Fruit fly (Drosophila melanogaster) whole organism, embryonic: ENCODE measurements around the gene CG7276.

Source experiments
- ATbp ChIP-seq: fragments of 200-800 bp; sonication (Bioruptor generic); optimal IDR thresholded peaks from 2 replicates; lab custom pipeline; 2017; ENCODE audit warnings: missing biosample characterization, mild to moderate bottlenecking, missing genetic modification characterization, missing genetic modification reagents
- Asciz ChIP-seq: fragments of 200-800 bp; sonication (Bioruptor generic); optimal IDR thresholded peaks from 2 replicates; lab custom pipeline; 2017; ENCODE audit warnings: missing biosample characterization, mild to moderate bottlenecking, missing genetic modification characterization, missing genetic modification reagents
- Atf-2 ChIP-seq: fragments of 200-800 bp; sonication (Bioruptor generic); optimal IDR thresholded peaks from 2 replicates; lab custom pipeline; 2016; ENCODE audit warnings: missing biosample characterization, missing genetic modification characterization
- Bdp1 ChIP-seq: fragments of 200-800 bp; sonication (Bioruptor generic); optimal IDR thresholded peaks from 3 replicates; lab custom pipeline; 2016; ENCODE audit warnings: missing biosample characterization, missing genetic modification characterization
- Bgb ChIP-seq: fragments of 200-800 bp; sonication (Bioruptor generic); IDR thresholded peaks from 2 replicates; pipeline ENCODE4 v1.3.6; 2022; ENCODE audit warnings: missing biosample characterization, missing genetic modification characterization; ENCODE audit not compliant: partially characterized antibody
- CG10565 ChIP-seq: fragments of 200-800 bp; sonication (Bioruptor generic); optimal IDR thresholded peaks from 3 replicates; lab custom pipeline; 2016; ENCODE audit warnings: missing biosample characterization, mild to moderate bottlenecking, missing genetic modification characterization
- CG11085 ChIP-seq: fragments of 200-800 bp; sonication (Bioruptor generic); IDR thresholded peaks from 2 replicates; pipeline ENCODE4 v1.3.6; 2022; ENCODE audit warnings: missing biosample characterization, missing genetic modification characterization
- CG11093 ChIP-seq: fragments of 200-800 bp; sonication (Bioruptor generic); IDR thresholded peaks from 3 replicates; pipeline ENCODE4 v1.3.6; 2022; ENCODE audit warnings: missing biosample characterization, missing genetic modification characterization
- CG12104 ChIP-seq: fragments of 200-800 bp; sonication (Bioruptor generic); optimal IDR thresholded peaks from 3 replicates; lab custom pipeline; 2016; ENCODE audit warnings: missing biosample characterization, missing genetic modification characterization
- CG12219 ChIP-seq: fragments of 200-800 bp; sonication (Bioruptor generic); optimal IDR thresholded peaks from 3 replicates; lab custom pipeline; 2018; ENCODE audit warnings: missing biosample characterization, mild to moderate bottlenecking, missing genetic modification characterization
- CG14441 ChIP-seq: fragments of 200-800 bp; sonication (Bioruptor generic); IDR thresholded peaks from 2 replicates; pipeline ENCODE4 v1.3.6; 2022; ENCODE audit warnings: missing biosample characterization, missing genetic modification characterization
- CG15011 ChIP-seq: fragments of 200-800 bp; sonication (Bioruptor generic); optimal IDR thresholded peaks from 3 replicates; lab custom pipeline; 2018; ENCODE audit warnings: missing biosample characterization, mild to moderate bottlenecking, missing genetic modification characterization
- CG15601 ChIP-seq: fragments of 200-800 bp; sonication (Bioruptor generic); optimal IDR thresholded peaks from 3 replicates; lab custom pipeline; 2019; ENCODE audit warnings: missing biosample characterization, mild to moderate bottlenecking, missing genetic modification characterization, moderate library complexity
- CG1647 ChIP-seq: fragments of 200-800 bp; sonication (Bioruptor generic); optimal IDR thresholded peaks from 3 replicates; lab custom pipeline; 2016; ENCODE audit warnings: missing biosample characterization, missing genetic modification characterization
- CG16815 ChIP-seq: fragments of 200-800 bp; sonication (Bioruptor generic); optimal IDR thresholded peaks from 3 replicates; lab custom pipeline; 2017; ENCODE audit warnings: missing biosample characterization, mild to moderate bottlenecking, missing genetic modification characterization
- CG30431 ChIP-seq: fragments of 200-800 bp; sonication (Bioruptor generic); optimal IDR thresholded peaks from 2 replicates; lab custom pipeline; 2017; ENCODE audit warnings: missing biosample characterization, missing genetic modification characterization
- CG5180 ChIP-seq: fragments of 200-800 bp; sonication (Bioruptor generic); optimal IDR thresholded peaks from 3 replicates; lab custom pipeline; 2017; ENCODE audit warnings: missing biosample characterization, missing genetic modification characterization, mild to moderate bottlenecking, moderate library complexity, missing genetic modification reagents
- CG6813 ChIP-seq: fragments of 200-800 bp; sonication (Bioruptor generic); optimal IDR thresholded peaks from 2 replicates; lab custom pipeline; 2017; ENCODE audit warnings: missing biosample characterization, missing genetic modification characterization, mild to moderate bottlenecking, moderate library complexity, missing genetic modification reagents
- CG7786 ChIP-seq: fragments of 200-800 bp; sonication (Bioruptor generic); optimal IDR thresholded peaks from 2 replicates; lab custom pipeline; 2016; ENCODE audit warnings: missing biosample characterization, missing genetic modification characterization
- CG8281 ChIP-seq: fragments of 200-800 bp; sonication (Bioruptor generic); optimal IDR thresholded peaks from 2 replicates; lab custom pipeline; 2018; ENCODE audit warnings: missing biosample characterization, mild to moderate bottlenecking, missing genetic modification characterization, moderate library complexity
- CG8765 ChIP-seq: fragments of 200-800 bp; sonication (Bioruptor generic); IDR thresholded peaks from 2 replicates; pipeline ENCODE4 v1.3.6; 2022; ENCODE audit warnings: missing biosample characterization, missing genetic modification characterization
- D19A ChIP-seq: fragments of 200-800 bp; optimal IDR thresholded peaks from 3 replicates; lab custom pipeline; 2019; ENCODE audit warnings: missing biosample characterization, mild to moderate bottlenecking, missing genetic modification characterization, moderate library complexity
- D19B ChIP-seq: fragments of 200-800 bp; sonication (Bioruptor generic); optimal IDR thresholded peaks from 2 replicates; lab custom pipeline; 2017; ENCODE audit warnings: missing biosample characterization, mild to moderate bottlenecking, missing genetic modification characterization
- Deaf1 ChIP-seq: fragments of 200-800 bp; optimal IDR thresholded peaks from 3 replicates; lab custom pipeline; 2019; ENCODE audit warnings: missing biosample characterization, mild to moderate bottlenecking, missing genetic modification characterization, moderate library complexity
- Dek ChIP-seq: fragments of 200-800 bp; sonication (Bioruptor generic); optimal IDR thresholded peaks from 3 replicates; lab custom pipeline; 2019; ENCODE audit warnings: missing biosample characterization, mild to moderate bottlenecking, missing genetic modification characterization, moderate library complexity
- E2f1 ChIP-seq: fragments of 200-800 bp; sonication (Bioruptor generic); IDR thresholded peaks from 2 replicates; pipeline ENCODE4 v1.3.6; 2022; ENCODE audit warnings: missing biosample characterization, missing genetic modification characterization
- HHEX ChIP-seq: fragments of 200-800 bp; sonication (Bioruptor generic); optimal IDR thresholded peaks from 3 replicates; lab custom pipeline; 2017; ENCODE audit warnings: missing biosample characterization, mild to moderate bottlenecking, missing genetic modification characterization, missing genetic modification reagents
- Hr78 ChIP-seq, 2 experiments: fragments of 200-800 bp in 1 of 2; fragments of >200 bp in 1 of 2; sonication (Bioruptor generic) in 1 of 2; optimal IDR thresholded peaks; 2 replicates each; lab custom pipeline; 2017 to 2019; ENCODE audit warnings: missing biosample characterization in 2 of 2, missing genetic modification characterization in 2 of 2, mild to moderate bottlenecking in 1 of 2, moderate library complexity in 1 of 2
- Meics ChIP-seq: fragments of 200-800 bp; sonication (Bioruptor generic); optimal IDR thresholded peaks from 2 replicates; lab custom pipeline; 2017; ENCODE audit warnings: missing biosample characterization, mild to moderate bottlenecking, missing genetic modification characterization
- NfI ChIP-seq: fragments of 200-800 bp; sonication (Bioruptor generic); optimal IDR thresholded peaks from 3 replicates; lab custom pipeline; 2018; ENCODE audit warnings: missing biosample characterization, mild to moderate bottlenecking, missing genetic modification characterization, moderate library complexity
- Optix ChIP-seq: fragments of 200-800 bp; sonication (Bioruptor generic); IDR thresholded peaks from 3 replicates; pipeline ENCODE4 v1.3.6; 2022; ENCODE audit warnings: missing biosample characterization, missing genetic modification characterization
- Rfx ChIP-seq: fragments of 200-800 bp; sonication (Bioruptor generic); IDR thresholded peaks from 2 replicates; pipeline ENCODE4 v1.3.6; 2022; ENCODE audit warnings: missing biosample characterization, missing genetic modification characterization
- Xrp1 ChIP-seq: fragments of 200-800 bp; sonication (Bioruptor generic); IDR thresholded peaks from 2 replicates; pipeline ENCODE4 v1.3.6; 2022; ENCODE audit warnings: missing biosample characterization, missing genetic modification characterization
- az2 ChIP-seq: fragments of 200-800 bp; sonication (Bioruptor generic); optimal IDR thresholded peaks from 3 replicates; lab custom pipeline; 2016; ENCODE audit warnings: missing biosample characterization, missing genetic modification characterization
- crol ChIP-seq: fragments of 200-800 bp; sonication (Bioruptor generic); IDR thresholded peaks from 2 replicates; pipeline ENCODE4 v1.3.6; 2022; ENCODE audit warnings: missing biosample characterization, missing genetic modification characterization
- cwo ChIP-seq: fragments of 200-800 bp; sonication (Bioruptor generic); optimal IDR thresholded peaks from 3 replicates; lab custom pipeline; 2017; ENCODE audit warnings: missing biosample characterization, missing genetic modification characterization, mild to moderate bottlenecking, moderate library complexity, missing genetic modification reagents
- dati ChIP-seq: fragments of 200-800 bp; sonication (Bioruptor generic); IDR thresholded peaks from 2 replicates; pipeline ENCODE4 v1.3.6; 2022; ENCODE audit warnings: missing biosample characterization, missing genetic modification characterization
- ems ChIP-seq: fragments of 200-800 bp; sonication (Bioruptor generic); optimal IDR thresholded peaks from 3 replicates; lab custom pipeline; 2016; ENCODE audit warnings: missing biosample characterization, missing genetic modification characterization
- inv ChIP-seq: fragments of 200-800 bp; sonication (Bioruptor generic); IDR thresholded peaks from 2 replicates; pipeline ENCODE4 v1.3.6; 2022; ENCODE audit warnings: missing biosample characterization, missing genetic modification characterization; ENCODE audit not compliant: partially characterized antibody
- kah ChIP-seq: fragments of 200-800 bp; sonication (Bioruptor generic); optimal IDR thresholded peaks from 2 replicates; lab custom pipeline; 2018; ENCODE audit warnings: missing biosample characterization, mild to moderate bottlenecking, missing genetic modification characterization
- mam ChIP-seq: fragments of 200-800 bp; sonication (Bioruptor generic); optimal IDR thresholded peaks from 3 replicates; lab custom pipeline; 2016; ENCODE audit warnings: missing biosample characterization, missing genetic modification characterization
- org-1 ChIP-seq: fragments of 200-800 bp; sonication (Bioruptor generic); optimal IDR thresholded peaks from 2 replicates; lab custom pipeline; 2017; ENCODE audit warnings: missing biosample characterization, missing genetic modification characterization
- pfk ChIP-seq: fragments of 200-800 bp; sonication (Bioruptor generic); optimal IDR thresholded peaks from 2 replicates; lab custom pipeline; 2018; ENCODE audit warnings: missing biosample characterization, mild to moderate bottlenecking, missing genetic modification characterization, moderate library complexity
- pnt ChIP-seq: fragments of 200-800 bp; sonication (Bioruptor generic); optimal IDR thresholded peaks from 3 replicates; lab custom pipeline; 2016; ENCODE audit warnings: missing biosample characterization, missing genetic modification characterization
- slbo ChIP-seq: fragments of 200-800 bp; sonication (Bioruptor generic); IDR thresholded peaks from 2 replicates; pipeline ENCODE4 v1.3.6; 2022; ENCODE audit warnings: missing biosample characterization, missing genetic modification characterization
- sob ChIP-seq: fragments of 200-800 bp; sonication (Bioruptor generic); IDR thresholded peaks from 2 replicates; pipeline ENCODE4 v1.3.6; 2022; ENCODE audit warnings: missing biosample characterization, missing genetic modification characterization
- ssp ChIP-seq: fragments of 200-800 bp; sonication (Bioruptor generic); IDR thresholded peaks from 2 replicates; pipeline ENCODE4 v1.3.6; 2022; ENCODE audit warnings: missing biosample characterization, missing genetic modification characterization
- tio ChIP-seq: fragments of 200-800 bp; sonication (Bioruptor generic); optimal IDR thresholded peaks from 2 replicates; lab custom pipeline; 2017; ENCODE audit warnings: missing biosample characterization, missing genetic modification characterization, inconsistent platforms
- usp ChIP-seq: fragments of >200 bp; optimal IDR thresholded peaks from 2 replicates; lab custom pipeline; 2017; ENCODE audit warnings: missing biosample characterization, missing genetic modification characterization

CG7276 gene

dm6 chr3L:15537916-15538581 is 40.0 kb downstream of the CG7276 start (continued):
- TF ChIP-seq ems (GFP tag; lab: Kevin White, UChicago) (peak; percentile 21), Hr78 (GFP tag; optimal IDR thresholded peaks at IDR 0.05; lab: Kevin White, UChicago) (peak in 1 of 2 experiments; percentile 35), HHEX (GFP tag; lab: Kevin White, UChicago) (peak; percentile 63), Bdp1 (GFP tag; lab: Kevin White, UChicago) (peak; percentile 24), CG14441 (GFP tag; lab: Robert Waterston, UW) (0 out of 2 replicates have a peak, but pooled peaks have one; percentile 41), CG11085 (GFP tag; lab: Robert Waterston, UW) (no peak), E2f1 (no peak; the same call in 1 of the 2 replicates), Atf-2 (GFP tag; lab: Kevin White, UChicago) (peak; percentile 33), inv (GFP tag; lab: Robert Waterston, UW) (no peak), CG8765 (GFP tag; lab: Robert Waterston, UW) (no peak), CG6813 (peak; percentile 24), Dek (tag; lab: Kevin White, UChicago) (peak; percentile 43), dati (no peak), ssp (peak; percentile 19; the same call in 1 of the 2 replicates), ATbp (GFP tag; lab: Kevin White, UChicago) (peak; percentile 54), az2 (GFP tag; lab: Kevin White, UChicago) (peak; percentile 68), CG1647 (peak; percentile 19), Optix (GFP tag; lab: Robert Waterston, UW) (no peak), Xrp1 (GFP tag; lab: Robert Waterston, UW) (peak; percentile 65), sob (peak; percentile 52; the same call in 1 of the 2 replicates), CG11093 (GFP tag; lab: Robert Waterston, UW) (0 out of 3 replicates have a peak, but pooled peaks have one; percentile 43), CG15011 (peak; percentile 55), Deaf1 (tag; lab: Kevin White, UChicago) (peak; percentile 31), org-1 (peak; percentile 66), cwo (peak; percentile 63), usp (no peak), crol (GFP tag; lab: Robert Waterston, UW) (no peak), kah (GFP tag; lab: Kevin White, UChicago) (peak; percentile 41), pfk (no peak), tio (GFP tag; lab: Kevin White, UChicago) (peak; percentile 68), CG12104 (GFP tag; lab: Kevin White, UChicago) (peak; percentile 58), Meics (GFP tag; lab: Kevin White, UChicago) (peak; percentile 66), slbo (GFP tag; lab: Robert Waterston, UW) (peak; percentile 57; the same call in 1 of the 2 replicates), CG10565 (no peak), CG5180 (peak; percentile 55), CG30431 (GFP tag; lab: Kevin White, UChicago) (peak; percentile 29), Rfx (GFP tag; lab: Robert Waterston, UW) (peak; percentile 59), CG15601 (tag; lab: Kevin White, UChicago) (peak; percentile 63), CG12219 (GFP tag; lab: Kevin White, UChicago) (peak; percentile 0), mam (GFP tag; lab: Kevin White, UChicago) (peak; percentile 45), D19B (peak; percentile 4), CG7786 (GFP tag; lab: Kevin White, UChicago) (no peak), NfI (GFP tag; lab: Kevin White, UChicago) (peak; percentile 32), pnt (GFP tag; lab: Kevin White, UChicago) (peak; percentile 2), D19A (tag; lab: Kevin White, UChicago) (peak; percentile 58), CG8281 (tag; lab: Kevin White, UChicago) (peak; percentile 49), CG16815 (GFP tag; lab: Kevin White, UChicago) (peak; percentile 52), Asciz (GFP tag; lab: Kevin White, UChicago) (peak; percentile 75), Bgb (GFP tag; lab: Robert Waterston, UW) (no peak)
